Fruit fly (Drosophila melanogaster) whole organism, pupa: ENCODE results near the gene CG15408.

Source experiments
- CG10348 ChIP-seq: fragments of 200-800 bp; sonication (Bioruptor generic); IDR thresholded peaks from 2 replicates; pipeline ENCODE4 v1.3.6; 2022; ENCODE audit warnings: missing biosample characterization, missing genetic modification characterization
- CG12605 ChIP-seq: fragments of 200-800 bp; sonication (Bioruptor generic); IDR thresholded peaks from 2 replicates; pipeline ENCODE4 v1.3.6; 2022; ENCODE audit warnings: missing biosample characterization, missing genetic modification characterization
- CG13204 ChIP-seq: fragments of 200-800 bp; sonication (Bioruptor generic); optimal IDR thresholded peaks from 2 replicates; lab custom pipeline; 2018; ENCODE audit warnings: missing biosample characterization, mild to moderate bottlenecking, missing genetic modification characterization, moderate library complexity
- CG14655 ChIP-seq: fragments of 200-800 bp; sonication (Bioruptor generic); optimal IDR thresholded peaks from 3 replicates; lab custom pipeline; 2017; ENCODE audit warnings: mild to moderate bottlenecking, missing biosample characterization, missing genetic modification reagents, missing genetic modification characterization
- CG15710 ChIP-seq: fragments of 200-800 bp; sonication (Bioruptor generic); optimal IDR thresholded peaks from 2 replicates; lab custom pipeline; 2018; ENCODE audit warnings: missing biosample characterization, mild to moderate bottlenecking, missing genetic modification characterization, moderate library complexity
- CG17806 ChIP-seq: fragments of 200-800 bp; sonication (Bioruptor generic); optimal IDR thresholded peaks from 2 replicates; lab custom pipeline; 2018; ENCODE audit warnings: missing biosample characterization, mild to moderate bottlenecking, missing genetic modification characterization, moderate library complexity
- CG32121 ChIP-seq: fragments of 200-800 bp; sonication (Bioruptor generic); IDR thresholded peaks from 2 replicates; pipeline ENCODE4 v1.3.6; 2022; ENCODE audit warnings: missing biosample characterization, missing genetic modification characterization
- CG34367 ChIP-seq: fragments of 200-800 bp; sonication (Bioruptor generic); optimal IDR thresholded peaks from 2 replicates; lab custom pipeline; 2018; ENCODE audit warnings: missing biosample characterization, mild to moderate bottlenecking, missing genetic modification characterization
- CG4496 ChIP-seq: fragments of 200-800 bp; sonication (Bioruptor generic); IDR thresholded peaks from 3 replicates; pipeline ENCODE4 v1.3.6; 2022; ENCODE audit warnings: missing biosample characterization, missing genetic modification characterization
- CG8159 ChIP-seq: fragments of 200-800 bp; sonication (Bioruptor generic); optimal IDR thresholded peaks from 3 replicates; lab custom pipeline; 2018; ENCODE audit warnings: missing biosample characterization, mild to moderate bottlenecking, missing genetic modification characterization, moderate library complexity
- CG8301 ChIP-seq: fragments of 200-800 bp; sonication (Bioruptor generic); optimal IDR thresholded peaks from 2 replicates; lab custom pipeline; 2018; ENCODE audit warnings: missing biosample characterization, mild to moderate bottlenecking, missing genetic modification characterization
- CG9948 ChIP-seq: fragments of 200-800 bp; sonication (Bioruptor generic); optimal IDR thresholded peaks from 2 replicates; lab custom pipeline; 2018; ENCODE audit warnings: missing biosample characterization, mild to moderate bottlenecking, missing genetic modification characterization, moderate library complexity
- D1 ChIP-seq: fragments of 200-800 bp; sonication (Bioruptor generic); optimal IDR thresholded peaks from 2 replicates; lab custom pipeline; 2018; ENCODE audit warnings: missing biosample characterization, mild to moderate bottlenecking, missing genetic modification characterization, moderate library complexity
- EcR ChIP-seq: fragments of 200-800 bp; sonication (Bioruptor generic); optimal IDR thresholded peaks from 3 replicates; lab custom pipeline; 2019; ENCODE audit warnings: missing biosample characterization, missing genetic modification characterization, mild to moderate bottlenecking, moderate library complexity, missing genetic modification reagents
- Ets98B ChIP-seq: fragments of 200-800 bp; sonication (Bioruptor generic); IDR thresholded peaks from 2 replicates; pipeline ENCODE4 v1.3.6; 2022; ENCODE audit warnings: missing biosample characterization, missing genetic modification characterization
- Pif1A ChIP-seq: fragments of 200-800 bp; sonication (Bioruptor generic); optimal IDR thresholded peaks from 3 replicates; lab custom pipeline; 2016; ENCODE audit warnings: missing biosample characterization, missing genetic modification characterization
- Pif1B ChIP-seq: fragments of 200-800 bp; sonication (Bioruptor generic); optimal IDR thresholded peaks from 3 replicates; lab custom pipeline; 2016; ENCODE audit warnings: missing biosample characterization, missing genetic modification characterization
- Snoo ChIP-seq: fragments of 200-800 bp; sonication (Bioruptor generic); optimal IDR thresholded peaks from 3 replicates; lab custom pipeline; 2017; ENCODE audit warnings: missing biosample characterization, mild to moderate bottlenecking, missing genetic modification characterization, inconsistent platforms
- fd96Ca ChIP-seq: fragments of 200-800 bp; sonication (Bioruptor generic); IDR thresholded peaks from 3 replicates; pipeline ENCODE4 v1.3.6; 2022; ENCODE audit warnings: missing biosample characterization, missing genetic modification characterization
- gl ChIP-seq: fragments of 200-800 bp; sonication (Bioruptor generic); optimal IDR thresholded peaks from 2 replicates; lab custom pipeline; 2018; ENCODE audit warnings: missing biosample characterization, mild to moderate bottlenecking, missing genetic modification characterization
- rn ChIP-seq: fragments of 200-800 bp; sonication (Bioruptor generic); IDR thresholded peaks from 2 replicates; pipeline ENCODE4 v1.3.6; 2022; ENCODE audit warnings: missing biosample characterization, missing genetic modification characterization

The CG15408 gene

DNA sequence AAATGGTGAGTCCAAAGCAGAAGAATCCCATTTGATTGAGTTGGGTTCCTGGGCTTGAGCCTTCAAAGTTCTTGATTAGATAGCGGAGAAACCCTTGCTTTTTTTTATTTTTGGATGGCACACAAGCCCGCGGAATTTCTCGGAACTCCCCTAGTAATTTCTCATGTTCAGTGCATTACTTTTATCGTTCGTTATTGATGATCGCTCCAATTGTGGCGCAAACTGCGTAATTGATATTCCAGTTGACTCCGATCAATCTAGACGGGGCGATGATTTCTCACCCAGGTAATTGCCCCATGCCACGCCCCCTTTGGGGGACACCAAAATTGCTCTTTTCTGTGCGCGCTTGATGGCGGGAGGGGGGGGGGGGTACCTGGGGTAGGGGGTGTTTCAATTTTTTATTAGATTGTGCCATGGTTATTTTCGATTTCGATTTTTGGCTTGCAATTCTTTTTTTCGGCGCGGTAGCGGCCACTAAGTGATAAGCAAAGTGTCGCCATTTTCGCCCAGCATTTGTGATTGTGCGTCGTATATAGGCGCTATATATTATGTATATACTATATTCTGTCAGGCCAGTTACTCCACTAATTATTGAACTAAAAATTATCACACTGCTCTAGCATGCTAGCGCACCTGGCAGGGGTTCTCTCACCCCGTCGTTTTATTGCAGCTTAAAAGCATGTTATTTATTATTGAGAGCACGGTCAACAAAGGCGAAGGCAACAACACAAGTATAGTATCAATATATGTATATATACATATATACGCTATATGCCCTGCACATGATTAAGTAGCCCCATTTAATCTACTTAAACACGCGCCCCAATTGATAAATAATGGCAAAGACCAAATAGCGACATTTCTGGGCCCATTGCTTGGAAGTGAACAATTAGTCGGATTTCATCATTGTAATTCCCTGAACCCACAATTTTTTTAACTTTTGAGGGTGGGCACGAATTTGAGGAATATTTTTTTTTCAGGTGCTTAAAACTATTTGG, 27.5 kb upstream of the CG15408 start:
- TF ChIP-seq CG9948 (tag; lab: Kevin White, UChicago) (no peak), D1 (tag; lab: Kevin White, UChicago) (no peak), EcR (GFP tag; lab: Kevin White, UChicago) (no peak), Pif1A (GFP tag; lab: Kevin White, UChicago) (no peak), CG14655 (GFP tag; lab: Kevin White, UChicago) (no peak), Pif1B (GFP tag; lab: Kevin White, UChicago) (no peak), Snoo (tag; lab: Kevin White, UChicago) (no peak), CG10348 (GFP tag; lab: Robert Waterston, UW) (no peak), CG4496 (GFP tag; lab: Robert Waterston, UW) (no peak), gl (tag; lab: Kevin White, UChicago) (no peak), CG8301 (tag; lab: Kevin White, UChicago) (no peak), Ets98B (GFP tag; lab: Robert Waterston, UW) (no peak), rn (GFP tag; lab: Robert Waterston, UW) (no peak), CG32121 (no peak), CG34367 (tag; lab: Kevin White, UChicago) (no peak), CG15710 (tag; lab: Kevin White, UChicago) (no peak), CG13204 (no peak), fd96Ca (no peak)

dm6 chr2L:3307189-3307588, 25.4 kb upstream of the CG15408 start:
- TF ChIP-seq CG9948 (tag; lab: Kevin White, UChicago) (no peak), CG8159 (no peak), CG12605 (GFP tag; lab: Robert Waterston, UW) (no peak), rn (GFP tag; lab: Robert Waterston, UW) (no peak), CG8301 (tag; lab: Kevin White, UChicago) (no peak), CG34367 (tag; lab: Kevin White, UChicago) (no peak)

DNA sequence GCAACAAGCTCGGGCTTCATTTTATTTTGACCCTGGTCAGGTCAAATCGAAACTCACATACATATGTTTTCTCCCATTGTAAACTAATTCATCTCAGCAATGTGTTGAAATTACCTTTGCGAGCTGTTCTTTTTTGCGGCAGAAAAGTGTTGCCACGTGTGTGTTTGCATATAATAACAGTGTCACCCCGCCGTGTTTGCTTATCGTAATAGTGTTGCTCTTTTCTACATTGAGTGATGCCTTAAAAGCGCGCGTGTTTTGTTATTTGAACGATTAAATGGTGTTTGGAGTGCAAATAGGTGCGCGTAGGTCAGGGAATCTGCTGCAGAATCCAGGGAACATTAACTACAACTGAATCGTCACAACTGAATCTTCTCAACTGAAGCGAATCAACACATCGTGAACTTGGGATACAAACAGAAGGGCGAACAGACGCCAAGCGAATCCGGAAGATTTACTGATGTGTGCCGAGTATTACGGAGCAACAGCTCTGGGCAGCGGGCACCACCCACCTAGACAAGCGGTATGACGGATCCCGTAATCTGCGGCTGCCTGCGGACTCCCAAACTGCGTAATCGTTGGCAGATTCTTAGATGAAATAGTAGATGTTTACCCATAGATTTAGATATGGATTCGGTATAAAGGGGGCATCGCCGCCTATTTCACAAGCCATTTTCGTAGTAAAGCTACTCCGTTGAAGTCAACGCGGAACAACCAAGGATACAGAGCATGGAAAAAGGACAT, 23.9 kb upstream of the CG15408 start, which contains the start of gene CG15406:
Gene CG15406 (plus strand): TSS at position 694 of the 744 bp plus-strand sequence.
- TF ChIP-seq gl (tag; lab: Kevin White, UChicago): no peak
- TF ChIP-seq CG17806 (tag; lab: Kevin White, UChicago): no peak
- no peak for TF ChIP-seq Pif1B (GFP tag; lab: Kevin White, UChicago)
- TF ChIP-seq CG34367 (tag; lab: Kevin White, UChicago): no peak
- no peak for TF ChIP-seq D1 (tag; lab: Kevin White, UChicago)
- no peak for TF ChIP-seq Pif1A (GFP tag; lab: Kevin White, UChicago)
- no peak for TF ChIP-seq CG13204
- TF ChIP-seq CG15710 (tag; lab: Kevin White, UChicago): no peak
- no peak for TF ChIP-seq rn (GFP tag; lab: Robert Waterston, UW)
- TF ChIP-seq Ets98B (GFP tag; lab: Robert Waterston, UW): no peak
- no peak for TF ChIP-seq CG32121
- no peak for TF ChIP-seq CG10348 (GFP tag; lab: Robert Waterston, UW)
- TF ChIP-seq CG8301 (tag; lab: Kevin White, UChicago): no peak
- TF ChIP-seq CG4496 (GFP tag; lab: Robert Waterston, UW): no peak

DNA sequence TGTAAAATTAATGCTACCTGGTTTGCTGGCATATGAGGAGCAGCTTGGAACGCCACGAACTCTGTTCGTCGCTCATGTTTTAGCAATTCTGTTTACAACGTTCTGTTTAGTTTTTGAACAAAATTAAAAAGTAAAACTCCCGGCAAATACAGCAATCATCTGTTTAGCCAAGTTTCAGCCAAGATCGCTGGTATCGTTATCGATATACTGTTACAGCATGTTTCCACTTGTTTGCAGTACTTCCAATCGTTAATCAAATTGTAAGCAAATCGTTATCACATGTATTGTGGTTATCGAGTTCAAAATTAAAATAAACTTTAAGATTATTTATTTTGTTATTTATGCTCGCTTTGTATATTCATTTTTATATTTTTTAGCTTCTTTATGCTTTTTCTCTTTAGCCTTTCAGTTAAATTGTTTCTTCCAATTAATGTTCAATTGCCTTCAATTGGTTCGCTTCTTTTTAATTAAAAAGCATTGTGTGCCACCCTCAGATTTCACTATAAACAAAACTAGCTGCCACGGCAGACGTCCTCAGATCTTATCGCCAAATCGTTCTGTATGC, 12.8 kb upstream of the CG15408 start, which contains the start of the genes Fign and CG8837:
Gene Fign (minus strand): TSS at position 142 of the 565 bp plus-strand sequence.
Gene CG8837 (plus strand): TSS at position 515 of the 565 bp plus-strand sequence.
- no peak for TF ChIP-seq CG12605 (GFP tag; lab: Robert Waterston, UW)
- TF ChIP-seq gl (tag; lab: Kevin White, UChicago): no peak
- TF ChIP-seq CG9948 (tag; lab: Kevin White, UChicago): no peak
- TF ChIP-seq fd96Ca: no peak
- no peak for TF ChIP-seq CG17806 (tag; lab: Kevin White, UChicago)
- TF ChIP-seq CG13204: no peak
- no peak for TF ChIP-seq CG34367 (tag; lab: Kevin White, UChicago)
- TF ChIP-seq CG14655 (GFP tag; lab: Kevin White, UChicago): no peak
